Fruit fly (Drosophila melanogaster) whole organism, embryonic: Measurements from ENCODE around the gene PNKP.

Experiments used
- Blimp-1 ChIP-seq: fragments of 200-800 bp; sonication (Bioruptor generic); optimal IDR thresholded peaks from 3 replicates; lab custom pipeline; 2018; ENCODE audit warnings: missing biosample characterization, missing genetic modification characterization, mild to moderate bottlenecking, moderate library complexity, missing genetic modification reagents
- CG10209 ChIP-seq: fragments of 200-800 bp; sonication (Bioruptor generic); optimal IDR thresholded peaks from 3 replicates; lab custom pipeline; 2017; ENCODE audit warnings: missing biosample characterization, mild to moderate bottlenecking, missing genetic modification characterization, missing genetic modification reagents
- CG10431 ChIP-seq: fragments of 200-800 bp; sonication (Bioruptor generic); optimal IDR thresholded peaks from 3 replicates; lab custom pipeline; 2018; ENCODE audit warnings: missing biosample characterization, mild to moderate bottlenecking, missing genetic modification characterization
- CG10565 ChIP-seq: fragments of 200-800 bp; sonication (Bioruptor generic); optimal IDR thresholded peaks from 3 replicates; lab custom pipeline; 2016; ENCODE audit warnings: missing biosample characterization, mild to moderate bottlenecking, missing genetic modification characterization
- CG11247 ChIP-seq: fragments of 200-800 bp; sonication (Bioruptor generic); IDR thresholded peaks from 2 replicates; pipeline ENCODE4 v1.3.6; 2022; ENCODE audit warnings: missing biosample characterization, missing genetic modification characterization
- CG11456 ChIP-seq: fragments of 200-800 bp; sonication (Bioruptor generic); IDR thresholded peaks from 3 replicates; pipeline ENCODE4 v1.3.6; 2022; ENCODE audit warnings: missing biosample characterization, missing genetic modification characterization
- CG11504 ChIP-seq: fragments of 200-800 bp; sonication (Bioruptor generic); optimal IDR thresholded peaks from 3 replicates; lab custom pipeline; 2019; ENCODE audit warnings: missing biosample characterization, mild to moderate bottlenecking, missing genetic modification characterization, moderate library complexity
- CG12071 ChIP-seq: fragments of 200-800 bp; sonication (Bioruptor generic); optimal IDR thresholded peaks from 3 replicates; lab custom pipeline; 2018; ENCODE audit warnings: missing biosample characterization, mild to moderate bottlenecking, missing genetic modification characterization
- CG13424 ChIP-seq: fragments of 200-800 bp; sonication (Bioruptor generic); optimal IDR thresholded peaks from 2 replicates; lab custom pipeline; 2019; ENCODE audit warnings: missing biosample characterization, mild to moderate bottlenecking, missing genetic modification characterization, moderate library complexity
- CG15514 ChIP-seq: fragments of 200-800 bp; sonication (Bioruptor generic); optimal IDR thresholded peaks from 3 replicates; lab custom pipeline; 2017; ENCODE audit warnings: missing biosample characterization, missing genetic modification characterization, mild to moderate bottlenecking, moderate library complexity, missing genetic modification reagents
- CG2199 ChIP-seq: fragments of 200-800 bp; sonication (Bioruptor generic); IDR thresholded peaks from 3 replicates; pipeline ENCODE4 v1.3.6; 2022; ENCODE audit warnings: missing biosample characterization, missing genetic modification characterization
- CG6654 ChIP-seq: fragments of 200-800 bp; sonication (Bioruptor generic); optimal IDR thresholded peaks from 2 replicates; lab custom pipeline; 2017; ENCODE audit warnings: missing biosample characterization, mild to moderate bottlenecking, missing genetic modification characterization
- CG6854 ChIP-seq: fragments of 200-800 bp; sonication (Bioruptor generic); optimal IDR thresholded peaks from 3 replicates; lab custom pipeline; 2017; ENCODE audit warnings: missing biosample characterization, mild to moderate bottlenecking, missing genetic modification characterization
- CG7745 ChIP-seq: fragments of 200-800 bp; sonication (Bioruptor generic); optimal IDR thresholded peaks from 2 replicates; lab custom pipeline; 2018; ENCODE audit warnings: missing biosample characterization, mild to moderate bottlenecking, missing genetic modification characterization, moderate library complexity
- CG7963 ChIP-seq: fragments of 200-800 bp; sonication (Bioruptor generic); IDR thresholded peaks from 3 replicates; pipeline ENCODE4 v1.3.6; 2022; ENCODE audit warnings: missing biosample characterization, missing genetic modification characterization; ENCODE audit not compliant: partially characterized antibody
- CG8290 ChIP-seq, 3 experiments: fragments of 200-800 bp; sonication (Bioruptor generic); optimal IDR thresholded peaks; 2 replicates each; lab custom pipeline; 2016 to 2019; ENCODE audit warnings: missing biosample characterization in 3 of 3, missing genetic modification characterization in 3 of 3, mild to moderate bottlenecking in 2 of 3, moderate library complexity in 1 of 3
- Dip2 ChIP-seq: fragments of 200-800 bp; sonication (Bioruptor generic); IDR thresholded peaks from 2 replicates; pipeline ENCODE4 v1.3.6; 2022; ENCODE audit warnings: missing biosample characterization, missing genetic modification characterization
- Dp ChIP-seq: fragments of 200-800 bp; sonication (Bioruptor generic); optimal IDR thresholded peaks from 2 replicates; lab custom pipeline; 2018; ENCODE audit warnings: missing biosample characterization, mild to moderate bottlenecking, missing genetic modification characterization, moderate library complexity
- Dref ChIP-seq: fragments of 200-800 bp; sonication (Bioruptor generic); IDR thresholded peaks from 2 replicates; pipeline ENCODE4 v1.3.6; 2022; ENCODE audit warnings: missing biosample characterization, missing genetic modification characterization
- E2f2 ChIP-seq: fragments of 200-800 bp; sonication (Bioruptor generic); IDR thresholded peaks from 2 replicates; pipeline ENCODE4 v1.3.6; 2022; ENCODE audit warnings: missing biosample characterization, missing genetic modification characterization
- Fer2 ChIP-seq: fragments of 200-800 bp; sonication (Bioruptor generic); optimal IDR thresholded peaks from 2 replicates; lab custom pipeline; 2018; ENCODE audit warnings: missing biosample characterization, mild to moderate bottlenecking, missing genetic modification characterization, moderate library complexity
- HLH3B ChIP-seq: fragments of 200-800 bp; sonication (Bioruptor generic); IDR thresholded peaks from 2 replicates; pipeline ENCODE4 v1.3.6; 2022; ENCODE audit warnings: missing biosample characterization, missing genetic modification characterization
- Hey ChIP-seq: fragments of 200-800 bp; sonication (Bioruptor generic); optimal IDR thresholded peaks from 3 replicates; lab custom pipeline; 2018; ENCODE audit warnings: missing biosample characterization, mild to moderate bottlenecking, missing genetic modification characterization
- Pdp1 ChIP-seq, 2 experiments: fragments of 200-800 bp; sonication (Bioruptor generic); optimal IDR thresholded peaks; 3 replicates each; lab custom pipeline; 2016; ENCODE audit warnings: missing biosample characterization in 2 of 2, missing genetic modification characterization in 2 of 2, mild to moderate bottlenecking in 1 of 2, moderate library complexity in 1 of 2
- Taf1 ChIP-seq: fragments of 200-800 bp; sonication (Bioruptor generic); IDR thresholded peaks from 2 replicates; pipeline ENCODE4 v1.3.6; 2022; ENCODE audit warnings: missing biosample characterization, missing genetic modification characterization
- Tbp ChIP-seq: fragments of >200 bp; optimal IDR thresholded peaks from 2 replicates; lab custom pipeline; 2018; ENCODE audit warnings: missing biosample characterization, missing genetic modification characterization
- ato ChIP-seq: fragments of 200-800 bp; sonication (Bioruptor generic); IDR thresholded peaks from 2 replicates; pipeline ENCODE4 v1.3.6; 2022; ENCODE audit warnings: missing biosample characterization, missing genetic modification characterization; ENCODE audit not compliant: partially characterized antibody
- az2 ChIP-seq: fragments of 200-800 bp; sonication (Bioruptor generic); optimal IDR thresholded peaks from 3 replicates; lab custom pipeline; 2016; ENCODE audit warnings: missing biosample characterization, missing genetic modification characterization
- br ChIP-seq: fragments of >200 bp; optimal IDR thresholded peaks from 2 replicates; lab custom pipeline; 2017
- cad ChIP-seq: fragments of >200 bp; optimal IDR thresholded peaks from 2 replicates; lab custom pipeline; 2017; ENCODE audit warnings: missing biosample characterization, missing genetic modification characterization
- caup ChIP-seq: fragments of 200-800 bp; sonication (Bioruptor generic); optimal IDR thresholded peaks from 3 replicates; lab custom pipeline; 2017; ENCODE audit warnings: missing biosample characterization, mild to moderate bottlenecking, missing genetic modification characterization, moderate library complexity; ENCODE audit not compliant: severe bottlenecking
- chinmo ChIP-seq: fragments of 200-800 bp; sonication (Bioruptor generic); IDR thresholded peaks from 4 replicates; pipeline ENCODE4 v1.3.6; 2022; ENCODE audit warnings: missing biosample characterization, missing genetic modification characterization; ENCODE audit not compliant: partially characterized antibody
- ewg ChIP-seq: fragments of 200-800 bp; sonication (Bioruptor generic); optimal IDR thresholded peaks from 3 replicates; lab custom pipeline; 2017; ENCODE audit warnings: mild to moderate bottlenecking, missing biosample characterization, missing genetic modification reagents, missing genetic modification characterization
- fd3F ChIP-seq: fragments of 200-800 bp; sonication (Bioruptor generic); optimal IDR thresholded peaks from 2 replicates; lab custom pipeline; 2018; ENCODE audit warnings: missing biosample characterization, mild to moderate bottlenecking, missing genetic modification characterization, moderate library complexity
- fd64A ChIP-seq: fragments of 200-800 bp; sonication (Bioruptor generic); optimal IDR thresholded peaks from 3 replicates; lab custom pipeline; 2018; ENCODE audit warnings: missing biosample characterization, mild to moderate bottlenecking, missing genetic modification characterization
- jigr1 ChIP-seq: fragments of 200-800 bp; sonication (Bioruptor generic); IDR thresholded peaks from 3 replicates; pipeline ENCODE4 v1.3.6; 2022; ENCODE audit warnings: missing biosample characterization, missing genetic modification characterization
- luna ChIP-seq: fragments of 200-800 bp; sonication (Bioruptor generic); optimal IDR thresholded peaks from 2 replicates; lab custom pipeline; 2016; ENCODE audit warnings: missing biosample characterization, missing genetic modification characterization
- oc ChIP-seq: fragments of 200-800 bp; sonication (Bioruptor generic); optimal IDR thresholded peaks from 2 replicates; lab custom pipeline; 2018; ENCODE audit warnings: missing biosample characterization, mild to moderate bottlenecking, missing genetic modification characterization, moderate library complexity
- odd ChIP-seq: fragments of 200-800 bp; sonication (Bioruptor generic); optimal IDR thresholded peaks from 2 replicates; lab custom pipeline; 2017; ENCODE audit warnings: missing biosample characterization, mild to moderate bottlenecking, missing genetic modification characterization
- phol ChIP-seq: fragments of 200-800 bp; sonication (Bioruptor generic); optimal IDR thresholded peaks from 3 replicates; lab custom pipeline; 2018; ENCODE audit warnings: missing biosample characterization, mild to moderate bottlenecking, missing genetic modification characterization, moderate library complexity
- ranshi ChIP-seq: fragments of 200-800 bp; sonication (Bioruptor generic); IDR thresholded peaks from 2 replicates; pipeline ENCODE4 v1.3.6; 2022; ENCODE audit warnings: missing biosample characterization, missing genetic modification characterization
- schlank ChIP-seq: fragments of 200-800 bp; sonication (Bioruptor generic); optimal IDR thresholded peaks from 2 replicates; lab custom pipeline; 2018; ENCODE audit warnings: missing biosample characterization, mild to moderate bottlenecking, missing genetic modification characterization
- slbo ChIP-seq: fragments of 200-800 bp; sonication (Bioruptor generic); IDR thresholded peaks from 2 replicates; pipeline ENCODE4 v1.3.6; 2022; ENCODE audit warnings: missing biosample characterization, missing genetic modification characterization
- so ChIP-seq: fragments of 200-800 bp; sonication (Bioruptor generic); IDR thresholded peaks from 3 replicates; pipeline ENCODE4 v1.3.6; 2022; ENCODE audit warnings: missing biosample characterization, missing genetic modification characterization
- sqz ChIP-seq: fragments of 200-800 bp; sonication (Bioruptor generic); optimal IDR thresholded peaks from 3 replicates; lab custom pipeline; 2018; ENCODE audit warnings: missing biosample characterization, mild to moderate bottlenecking, missing genetic modification characterization
- stc ChIP-seq: fragments of 200-800 bp; sonication (Bioruptor generic); IDR thresholded peaks from 2 replicates; pipeline ENCODE4 v1.3.6; 2022; ENCODE audit warnings: missing biosample characterization, missing genetic modification characterization
- toy ChIP-seq: fragments of 200-800 bp; sonication (Bioruptor generic); IDR thresholded peaks from 2 replicates; pipeline ENCODE4 v1.3.6; 2022; ENCODE audit warnings: missing biosample characterization, missing genetic modification characterization
- tup ChIP-seq: fragments of 200-800 bp; sonication (Bioruptor generic); optimal IDR thresholded peaks from 2 replicates; lab custom pipeline; 2016; ENCODE audit warnings: missing biosample characterization, mild to moderate bottlenecking, missing genetic modification characterization, moderate library complexity
- vnd ChIP-seq: fragments of 200-800 bp; sonication (Bioruptor generic); IDR thresholded peaks from 3 replicates; pipeline ENCODE4 v1.3.6; 2022; ENCODE audit warnings: missing biosample characterization, missing genetic modification characterization; ENCODE audit not compliant: partially characterized antibody
- wek ChIP-seq: fragments of 200-800 bp; sonication (Bioruptor generic); optimal IDR thresholded peaks from 3 replicates; lab custom pipeline; 2018; ENCODE audit warnings: missing biosample characterization, mild to moderate bottlenecking, missing genetic modification characterization, moderate library complexity

The PNKP gene

dm6 chr3R:8340675-8341275, 2.5 kb downstream of the PNKP start, which contains the start of the genes COX7A and Arl2 (continued):
- TF ChIP-seq ranshi (GFP tag; lab: Robert Waterston, UW) (no peak), caup (GFP tag; lab: Kevin White, UChicago) (no peak), ato (GFP tag; lab: Robert Waterston, UW) (peak; percentile 96), schlank (tag; lab: Kevin White, UChicago) (no peak), Taf1 (no peak), toy (GFP tag; lab: Robert Waterston, UW) (no peak), tup (no peak), Hey (tag; lab: Kevin White, UChicago) (no peak), CG10565 (no peak), phol (tag; lab: Kevin White, UChicago) (peak; percentile 27), CG8290 (GFP tag; optimal IDR thresholded peaks at IDR 0.05; lab: Kevin White, UChicago) (no peak), CG8290 (tag; optimal IDR thresholded peaks at IDR 0.05; lab: Kevin White, UChicago) (no peak), slbo (no peak), Dip2 (GFP tag; lab: Robert Waterston, UW) (no peak), odd (no peak), br (no peak), CG15514 (GFP tag; lab: Kevin White, UChicago) (peak; percentile 47), ewg (GFP tag; lab: Kevin White, UChicago) (no peak), wek (GFP tag; lab: Kevin White, UChicago) (no peak), jigr1 (GFP tag; lab: Robert Waterston, UW) (peak; percentile 27; the same call in 1 of the 3 replicates), Pdp1 (GFP tag; optimal IDR thresholded peaks at IDR 0.05; lab: Kevin White, UChicago) (peak in 1 of 2 experiments; percentile 95), vnd (peak; percentile 92), HLH3B (GFP tag; lab: Robert Waterston, UW) (no peak), Blimp-1 (GFP tag; lab: Kevin White, UChicago) (no peak), CG7963 (GFP tag; lab: Robert Waterston, UW) (peak; percentile 90), Fer2 (tag; lab: Kevin White, UChicago) (no peak), CG11456 (GFP tag; lab: Robert Waterston, UW) (no peak), so (GFP tag; lab: Robert Waterston, UW) (no peak), cad (GFP tag; lab: Kevin White, UChicago) (no peak), fd64A (no peak), CG10209 (no peak), Dref (peak; percentile 95), CG12071 (no peak), CG7745 (tag; lab: Kevin White, UChicago) (no peak), CG2199 (GFP tag; lab: Robert Waterston, UW) (no peak), Dp (GFP tag; lab: Kevin White, UChicago) (peak; percentile 45), CG6854 (GFP tag; lab: Kevin White, UChicago) (no peak), sqz (no peak), az2 (GFP tag; lab: Kevin White, UChicago) (no peak), CG10431 (GFP tag; lab: Kevin White, UChicago) (peak; percentile 17), chinmo (GFP tag; lab: Robert Waterston, UW) (peak; percentile 83; the same call in 3 of the 4 replicates), oc (no peak), CG11504 (tag; lab: Kevin White, UChicago) (no peak), luna (GFP tag; lab: Kevin White, UChicago) (no peak), CG6654 (GFP tag; lab: Kevin White, UChicago) (no peak), CG11247 (GFP tag; lab: Robert Waterston, UW) (no peak), CG13424 (tag; lab: Kevin White, UChicago) (no peak), stc (GFP tag; lab: Robert Waterston, UW) (no peak), E2f2 (GFP tag; lab: Robert Waterston, UW) (peak; percentile 56), fd3F (GFP tag; lab: Kevin White, UChicago) (no peak), Tbp (GFP tag; lab: Kevin White, UChicago) (no peak)
